Fruit fly (Drosophila melanogaster): ENCODE measurements around the gene Tao.

DNA sequence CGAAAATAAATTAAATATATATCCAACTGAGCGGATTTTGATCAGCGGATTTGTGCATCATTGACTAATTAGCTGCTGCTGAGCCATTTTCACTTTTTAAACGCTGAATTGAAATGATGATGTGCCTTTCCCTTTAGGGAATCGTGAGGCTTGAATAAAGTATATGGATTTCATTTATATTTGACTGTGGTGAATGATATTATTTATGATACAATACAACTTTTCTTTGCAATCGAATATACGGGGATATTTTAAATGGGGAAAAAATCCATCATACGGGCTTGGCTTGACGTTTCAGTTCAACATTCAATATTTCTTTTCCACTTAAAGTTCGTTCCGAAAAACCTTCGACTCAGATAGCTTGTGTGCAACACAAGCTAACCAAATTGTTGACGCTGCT is 31.6 kb upstream of the Tao start, which contains the start of the genes Shawn and Tyler:
- TF ChIP-seq insv (optimal IDR thresholded peaks at IDR 0.05) (no peak), Sin3A (optimal IDR thresholded peaks at IDR 0.05) (no peak), ttk (optimal IDR thresholded peaks at IDR 0.05) (no peak)
